In genomic region chrIV:884707-885394, ce11 we compare ENCODE assay signal across 3 worm cellular contexts.
A peak's percentile ranks its signal among the peaks of the same experiment; 100 is the strongest.
TF ChIP-seq lines count a peak whose summit lies in the region.

mak-2 (plus strand) TSS chrIV:885344.

TF ChIP-seq in whole organism, L1 larva, 84 proteins besides CTCF, POLR2A, EP300 and RAD21 (continued from another document and continues in another):
- TF ChIP-seq hlh-17 (GFP tag; optimal IDR thresholded peaks at IDR 0.05; lab: Kevin White, UChicago; ENCODE audit: borderline replicate concordance) (no peak), ceh-63 (GFP tag; optimal IDR thresholded peaks at IDR 0.05; lab: Kevin White, UChicago) (no peak), nhr-11 (tag; optimal IDR thresholded peaks at IDR 0.05; lab: Kevin White, UChicago) (no peak), sptf-1 (tag; optimal IDR thresholded peaks at IDR 0.05; lab: Kevin White, UChicago) (no peak), skn-1 (tag; optimal IDR thresholded peaks at IDR 0.05; lab: Kevin White, UChicago) (peak; percentile 79), ama-1 (optimal IDR thresholded peaks at IDR 0.05; lab: Kevin White, UChicago) (no peak), pag-3 (tag; optimal IDR thresholded peaks at IDR 0.05; lab: Kevin White, UChicago; ENCODE audit: borderline replicate concordance, insufficient read depth) (no peak), C34B4.2 (tag; optimal IDR thresholded peaks at IDR 0.05; lab: Kevin White, UChicago) (no peak), nhr-84 (tag; optimal IDR thresholded peaks at IDR 0.05; lab: Kevin White, UChicago) (no peak), lir-3 (tag; optimal IDR thresholded peaks at IDR 0.05; lab: Kevin White, UChicago; ENCODE audit: poor library complexity) (no peak), Y116A8C.19 (tag; optimal IDR thresholded peaks at IDR 0.05; lab: Kevin White, UChicago; ENCODE audit: borderline replicate concordance) (no peak), egl-13 (tag; optimal IDR thresholded peaks at IDR 0.05; lab: Kevin White, UChicago) (no peak), alr-1 (tag; optimal IDR thresholded peaks at IDR 0.05; lab: Kevin White, UChicago; ENCODE audit: borderline replicate concordance) (no peak), snpc-4 (tag; optimal IDR thresholded peaks at IDR 0.05; lab: Kevin White, UChicago) (peak; percentile 78), hlh-4 (tag; optimal IDR thresholded peaks at IDR 0.05; lab: Kevin White, UChicago) (no peak), fkh-8 (tag; optimal IDR thresholded peaks at IDR 0.05; lab: Kevin White, UChicago) (peak; percentile 73), lin-15B (tag; optimal IDR thresholded peaks at IDR 0.05; lab: Kevin White, UChicago) (peak; percentile 89), nhr-47 (tag; optimal IDR thresholded peaks at IDR 0.05; lab: Kevin White, UChicago) (peak; percentile 72), zip-4 (GFP tag; optimal IDR thresholded peaks at IDR 0.05; lab: Kevin White, UChicago) (no peak), efl-3 (GFP tag; optimal IDR thresholded peaks at IDR 0.05; lab: Kevin White, UChicago) (no peak), dpl-1 (GFP tag; optimal IDR thresholded peaks at IDR 0.05; lab: Kevin White, UChicago) (peak; percentile 69 to 83 (median 76)), ceh-82 (tag; optimal IDR thresholded peaks at IDR 0.05; lab: Kevin White, UChicago) (peak; percentile 63 to 85 (median 66)), unc-30 (tag; optimal IDR thresholded peaks at IDR 0.05; lab: Kevin White, UChicago) (no peak), elt-2 (tag; optimal IDR thresholded peaks at IDR 0.05; lab: Kevin White, UChicago) (peak; percentile 36), nhr-20 (tag; optimal IDR thresholded peaks at IDR 0.05; lab: Kevin White, UChicago) (peak; percentile 60), ces-1 (GFP tag; optimal IDR thresholded peaks at IDR 0.05; lab: Kevin White, UChicago) (no peak), ceh-8 (GFP tag; optimal IDR thresholded peaks at IDR 0.05; lab: Kevin White, UChicago) (peak; percentile 29), unc-98 (GFP tag; IDR thresholded peaks at IDR 0.05; lab: Robert Waterston, UW) (no peak), lin-14 (GFP tag; optimal IDR thresholded peaks at IDR 0.05; lab: Kevin White, UChicago) (peak; percentile 69), blmp-1 (tag; optimal IDR thresholded peaks at IDR 0.05; lab: Kevin White, UChicago) (peak; percentile 60), tbx-2 (tag; optimal IDR thresholded peaks at IDR 0.05; lab: Kevin White, UChicago) (peak; percentile 37), unc-62 (GFP tag; optimal IDR thresholded peaks at IDR 0.05; lab: Kevin White, UChicago) (no peak), efl-1 (optimal IDR thresholded peaks at IDR 0.05; lab: Kevin White, UChicago) (peak; percentile 84 to 93), efl-1 (GFP tag; optimal IDR thresholded peaks at IDR 0.05 in 1 of 2; lab: Kevin White, UChicago) (peak; percentile 80 to 97), grh-1 (GFP tag; IDR thresholded peaks at IDR 0.05; lab: Robert Waterston, UW) (no peak), lsy-2 (tag; optimal IDR thresholded peaks at IDR 0.05; lab: Kevin White, UChicago) (peak; percentile 69 to 85), hpl-2 (GFP tag; optimal IDR thresholded peaks at IDR 0.05; lab: Kevin White, UChicago) (no peak), dsc-1 (tag; optimal IDR thresholded peaks at IDR 0.05; lab: Kevin White, UChicago) (peak; percentile 71), unc-130 (tag; optimal IDR thresholded peaks at IDR 0.05; lab: Kevin White, UChicago) (peak; percentile 61), F16B12.6 (tag; optimal IDR thresholded peaks at IDR 0.05; lab: Kevin White, UChicago) (peak; percentile 28), ceh-88 (GFP tag; IDR thresholded peaks at IDR 0.05; lab: Robert Waterston, UW) (no peak), C16A3.4 (tag; optimal IDR thresholded peaks at IDR 0.05; lab: Kevin White, UChicago) (peak; percentile 84), unc-86 (tag; optimal IDR thresholded peaks at IDR 0.05; lab: Kevin White, UChicago) (peak; percentile 25), nhr-71 (tag; optimal IDR thresholded peaks at IDR 0.05; lab: Kevin White, UChicago) (peak; percentile 76)

TF ChIP-seq in whole organism, L3 larva, 47 proteins besides CTCF, POLR2A, EP300 and RAD21 (continued from another document):
- peak; percentile 36 for TF ChIP-seq R02D3.7 (tag; optimal IDR thresholded peaks at IDR 0.05; lab: Kevin White, UChicago)
- peak; percentile 55 for TF ChIP-seq skn-1 (tag; optimal IDR thresholded peaks at IDR 0.05; lab: Kevin White, UChicago)
- peak; percentile 96 for TF ChIP-seq lin-39 (tag; optimal IDR thresholded peaks at IDR 0.05; lab: Kevin White, UChicago)
- TF ChIP-seq pqm-1 (tag; optimal IDR thresholded peaks at IDR 0.05; lab: Kevin White, UChicago), result peak; percentile 58
- peak; percentile 54 for TF ChIP-seq jun-1 (tag; optimal IDR thresholded peaks at IDR 0.05; lab: Kevin White, UChicago)
- peak; percentile 87 for TF ChIP-seq pha-4 (tag; optimal IDR thresholded peaks at IDR 0.05; lab: Kevin White, UChicago)
- no peak for TF ChIP-seq ztf-4 (tag; optimal IDR thresholded peaks at IDR 0.05; lab: Kevin White, UChicago)
- TF ChIP-seq lin-15B (tag; optimal IDR thresholded peaks at IDR 0.05; lab: Kevin White, UChicago), result peak; percentile 91
- no peak for TF ChIP-seq elt-3 (tag; optimal IDR thresholded peaks at IDR 0.05; lab: Kevin White, UChicago)
- peak; percentile 75 for TF ChIP-seq elt-2 (tag; optimal IDR thresholded peaks at IDR 0.05; lab: Kevin White, UChicago)
- peak; percentile 66 for TF ChIP-seq nfya-1 (tag; optimal IDR thresholded peaks at IDR 0.05; lab: Kevin White, UChicago; ENCODE audit: insufficient read depth)
- peak; percentile 83 for TF ChIP-seq snpc-4 (tag; optimal IDR thresholded peaks at IDR 0.05; lab: Kevin White, UChicago)
- TF ChIP-seq fos-1 (tag; optimal IDR thresholded peaks at IDR 0.05; lab: Kevin White, UChicago), result no peak
TF ChIP-seq in whole organism, L3 larva: peak in this region for 17.

TF ChIP-seq in whole organism, young adult, 124 proteins besides CTCF, POLR2A, EP300 and RAD21 (continued from another document):
- TF ChIP-seq cebp-1 (GFP tag; IDR thresholded peaks at IDR 0.05; lab: Robert Waterston, UW), result peak; percentile 48; the same call in 1 of the 2 replicates
- TF ChIP-seq cebp-1 (tag; optimal IDR thresholded peaks at IDR 0.05; lab: Kevin White, UChicago), result peak; percentile 78
- TF ChIP-seq dpff-1 (tag; optimal IDR thresholded peaks at IDR 0.05; lab: Kevin White, UChicago), result no peak
- TF ChIP-seq F23B12.7 (tag; optimal IDR thresholded peaks at IDR 0.05; lab: Kevin White, UChicago; ENCODE audit: insufficient read depth), result no peak
- TF ChIP-seq let-607 (tag; optimal IDR thresholded peaks at IDR 0.05; lab: Kevin White, UChicago), result no peak
- no peak for TF ChIP-seq ccch-3 (GFP tag; optimal IDR thresholded peaks at IDR 0.05; lab: Kevin White, UChicago)
- TF ChIP-seq cebp-2 (GFP tag; IDR thresholded peaks at IDR 0.05; lab: Robert Waterston, UW), result no peak
- peak; percentile 80 for TF ChIP-seq nhr-80 (tag; optimal IDR thresholded peaks at IDR 0.05; lab: Kevin White, UChicago)
- no peak for TF ChIP-seq hsf-1 (GFP tag; IDR thresholded peaks at IDR 0.05; lab: Robert Waterston, UW)
TF ChIP-seq in whole organism, young adult: peak in this region for 13.
